Fruit fly (Drosophila melanogaster) whole organism, embryonic: ENCODE data around the gene TMEM216.

Experiments used
- Ada2b ChIP-seq: fragments of 200-800 bp; sonication (Bioruptor generic); IDR thresholded peaks from 2 replicates; pipeline ENCODE4 v1.3.6; 2022; ENCODE audit warnings: missing biosample characterization, missing genetic modification characterization
- C15 ChIP-seq: fragments of 200-800 bp; sonication (Bioruptor generic); IDR thresholded peaks from 3 replicates; pipeline ENCODE4 v1.3.6; 2022; ENCODE audit warnings: missing biosample characterization, missing genetic modification characterization
- CG10959 ChIP-seq: fragments of 200-800 bp; sonication (Bioruptor generic); IDR thresholded peaks from 2 replicates; pipeline ENCODE4 v1.3.6; 2022; ENCODE audit warnings: missing biosample characterization, missing genetic modification characterization
- CG11504 ChIP-seq: fragments of 200-800 bp; sonication (Bioruptor generic); optimal IDR thresholded peaks from 3 replicates; lab custom pipeline; 2019; ENCODE audit warnings: missing biosample characterization, mild to moderate bottlenecking, missing genetic modification characterization, moderate library complexity
- CG12219 ChIP-seq: fragments of 200-800 bp; sonication (Bioruptor generic); optimal IDR thresholded peaks from 3 replicates; lab custom pipeline; 2018; ENCODE audit warnings: missing biosample characterization, mild to moderate bottlenecking, missing genetic modification characterization
- CG12659 ChIP-seq: fragments of 200-800 bp; sonication (Bioruptor generic); optimal IDR thresholded peaks from 3 replicates; lab custom pipeline; 2017; ENCODE audit warnings: mild to moderate bottlenecking, missing biosample characterization, missing genetic modification reagents, missing genetic modification characterization
- CG14710 ChIP-seq: fragments of 200-800 bp; sonication (Bioruptor generic); optimal IDR thresholded peaks from 3 replicates; lab custom pipeline; 2019; ENCODE audit warnings: missing biosample characterization, mild to moderate bottlenecking, missing genetic modification characterization, moderate library complexity
- CG14965 ChIP-seq: fragments of 200-800 bp; sonication (Bioruptor generic); optimal IDR thresholded peaks from 2 replicates; lab custom pipeline; 2016; ENCODE audit warnings: missing biosample characterization, missing genetic modification characterization, borderline replicate concordance
- CG15601 ChIP-seq: fragments of 200-800 bp; sonication (Bioruptor generic); optimal IDR thresholded peaks from 3 replicates; lab custom pipeline; 2019; ENCODE audit warnings: missing biosample characterization, mild to moderate bottlenecking, missing genetic modification characterization, moderate library complexity
- CG17385 ChIP-seq: fragments of 200-800 bp; sonication (Bioruptor generic); optimal IDR thresholded peaks from 3 replicates; lab custom pipeline; 2018; ENCODE audit warnings: missing biosample characterization, mild to moderate bottlenecking, missing genetic modification characterization
- CG18764 ChIP-seq: fragments of 200-800 bp; sonication (Bioruptor generic); optimal IDR thresholded peaks from 3 replicates; lab custom pipeline; 2016; ENCODE audit warnings: missing biosample characterization, missing genetic modification characterization
- CG2678 ChIP-seq: fragments of 200-800 bp; sonication (Bioruptor generic); optimal IDR thresholded peaks from 3 replicates; lab custom pipeline; 2019; ENCODE audit warnings: missing biosample characterization, mild to moderate bottlenecking, missing genetic modification characterization, moderate library complexity
- CG2712 ChIP-seq: fragments of 200-800 bp; optimal IDR thresholded peaks from 3 replicates; lab custom pipeline; 2019; ENCODE audit warnings: missing biosample characterization, mild to moderate bottlenecking, missing genetic modification characterization, moderate library complexity
- CG32767 ChIP-seq: fragments of 200-800 bp; sonication (Bioruptor generic); IDR thresholded peaks from 2 replicates; pipeline ENCODE4 v1.3.6; 2022; ENCODE audit warnings: missing biosample characterization, missing genetic modification characterization
- CG6683 ChIP-seq: fragments of 200-800 bp; sonication (Bioruptor generic); optimal IDR thresholded peaks from 2 replicates; lab custom pipeline; 2017; ENCODE audit warnings: missing biosample characterization, mild to moderate bottlenecking, missing genetic modification characterization, missing genetic modification reagents
- CG6765 ChIP-seq: fragments of 200-800 bp; sonication (Bioruptor generic); optimal IDR thresholded peaks from 3 replicates; lab custom pipeline; 2017; ENCODE audit warnings: missing biosample characterization, mild to moderate bottlenecking, missing genetic modification characterization
- CG7357 ChIP-seq: fragments of 200-800 bp; sonication (Bioruptor generic); IDR thresholded peaks from 3 replicates; pipeline ENCODE4 v1.3.6; 2022; ENCODE audit warnings: missing biosample characterization, missing genetic modification characterization
- CG8281 ChIP-seq: fragments of 200-800 bp; sonication (Bioruptor generic); optimal IDR thresholded peaks from 2 replicates; lab custom pipeline; 2018; ENCODE audit warnings: missing biosample characterization, mild to moderate bottlenecking, missing genetic modification characterization, moderate library complexity
- CG8290 ChIP-seq, 3 experiments: fragments of 200-800 bp; sonication (Bioruptor generic); optimal IDR thresholded peaks; 2 replicates each; lab custom pipeline; 2016 to 2019; ENCODE audit warnings: missing biosample characterization in 3 of 3, missing genetic modification characterization in 3 of 3, mild to moderate bottlenecking in 2 of 3, moderate library complexity in 1 of 3
- Chrac-16 ChIP-seq: fragments of 200-800 bp; sonication (Bioruptor generic); optimal IDR thresholded peaks from 3 replicates; lab custom pipeline; 2016; ENCODE audit warnings: missing biosample characterization, missing genetic modification characterization
- Dek ChIP-seq: fragments of 200-800 bp; sonication (Bioruptor generic); optimal IDR thresholded peaks from 3 replicates; lab custom pipeline; 2019; ENCODE audit warnings: missing biosample characterization, mild to moderate bottlenecking, missing genetic modification characterization, moderate library complexity
- Doc3 ChIP-seq: fragments of 200-800 bp; sonication (Bioruptor generic); IDR thresholded peaks from 3 replicates; pipeline ENCODE4 v1.3.6; 2022; ENCODE audit warnings: missing biosample characterization, missing genetic modification characterization; ENCODE audit not compliant: partially characterized antibody
- Drgx ChIP-seq: fragments of 200-800 bp; sonication (Bioruptor generic); IDR thresholded peaks from 2 replicates; pipeline ENCODE4 v1.3.6; 2022; ENCODE audit warnings: missing biosample characterization, missing genetic modification characterization
- Med ChIP-seq: fragments of 200-800 bp; sonication (Bioruptor generic); peaks from one replicate; lab custom pipeline; 2016; ENCODE audit warnings: missing biosample characterization, missing genetic modification characterization, mild to moderate bottlenecking, inconsistent platforms, moderate library complexity
- Mrtf ChIP-seq: fragments of 200-800 bp; sonication (Bioruptor generic); IDR thresholded peaks from 3 replicates; pipeline ENCODE4 v1.3.6; 2022; ENCODE audit warnings: missing biosample characterization, missing genetic modification characterization
- Nf-YB ChIP-seq: fragments of 200-800 bp; sonication (Bioruptor generic); optimal IDR thresholded peaks from 3 replicates; lab custom pipeline; 2019; ENCODE audit warnings: missing biosample characterization, mild to moderate bottlenecking, missing genetic modification characterization, moderate library complexity
- Oaz ChIP-seq: fragments of 200-800 bp; sonication (Bioruptor generic); IDR thresholded peaks from 2 replicates; pipeline ENCODE4 v1.3.6; 2022; ENCODE audit warnings: missing biosample characterization, missing genetic modification characterization
- Ravus ChIP-seq: fragments of 200-800 bp; sonication (Bioruptor generic); IDR thresholded peaks from 2 replicates; pipeline ENCODE4 v1.3.6; 2022; ENCODE audit warnings: missing biosample characterization, missing genetic modification characterization
- Stat92E ChIP-seq, 3 experiments: fragments of >200 bp in 2 of 3; fragments of 200-800 bp in 1 of 3; sonication (Bioruptor generic) in 1 of 3; optimal IDR thresholded peaks; 2 replicates each; lab custom pipeline; 2017 to 2019; ENCODE audit warnings: missing biosample characterization in 3 of 3, missing genetic modification characterization in 3 of 3, mild to moderate bottlenecking in 1 of 3, moderate library complexity in 1 of 3
- YL-1 ChIP-seq: fragments of 200-800 bp; sonication (Bioruptor generic); optimal IDR thresholded peaks from 3 replicates; lab custom pipeline; 2017; ENCODE audit warnings: missing biosample characterization, mild to moderate bottlenecking, missing genetic modification characterization
- abd-A ChIP-seq: fragments of 200-800 bp; sonication (Bioruptor generic); optimal IDR thresholded peaks from 3 replicates; lab custom pipeline; 2019; ENCODE audit warnings: missing biosample characterization, mild to moderate bottlenecking, missing genetic modification characterization, moderate library complexity
- bowl ChIP-seq: fragments of 200-800 bp; sonication (Bioruptor generic); IDR thresholded peaks from 2 replicates; pipeline ENCODE4 v1.3.6; 2022; ENCODE audit warnings: missing biosample characterization, missing genetic modification characterization
- br ChIP-seq: fragments of >200 bp; optimal IDR thresholded peaks from 2 replicates; lab custom pipeline; 2017
- chif ChIP-seq, 2 experiments: fragments of 200-800 bp; sonication (Bioruptor generic); optimal IDR thresholded peaks; 3 replicates each; lab custom pipeline; 2016; ENCODE audit warnings: missing biosample characterization in 2 of 2, missing genetic modification characterization in 2 of 2
- chn ChIP-seq: fragments of 200-800 bp; sonication (Bioruptor generic); optimal IDR thresholded peaks from 2 replicates; lab custom pipeline; 2016; ENCODE audit warnings: missing biosample characterization, missing genetic modification characterization
- crc ChIP-seq: fragments of 200-800 bp; sonication (Bioruptor generic); optimal IDR thresholded peaks from 2 replicates; lab custom pipeline; 2016; ENCODE audit warnings: missing biosample characterization, missing genetic modification characterization
- fd64A ChIP-seq: fragments of 200-800 bp; sonication (Bioruptor generic); optimal IDR thresholded peaks from 3 replicates; lab custom pipeline; 2018; ENCODE audit warnings: missing biosample characterization, mild to moderate bottlenecking, missing genetic modification characterization
- gfzf ChIP-seq: fragments of 200-800 bp; sonication (Bioruptor generic); optimal IDR thresholded peaks from 2 replicates; lab custom pipeline; 2016; ENCODE audit warnings: missing biosample characterization, mild to moderate bottlenecking, missing genetic modification characterization, moderate library complexity
- ind ChIP-seq: fragments of 200-800 bp; sonication (Bioruptor generic); optimal IDR thresholded peaks from 3 replicates; lab custom pipeline; 2016; ENCODE audit warnings: missing biosample characterization, missing genetic modification characterization
- inv ChIP-seq: fragments of 200-800 bp; sonication (Bioruptor generic); IDR thresholded peaks from 2 replicates; pipeline ENCODE4 v1.3.6; 2022; ENCODE audit warnings: missing biosample characterization, missing genetic modification characterization; ENCODE audit not compliant: partially characterized antibody
- kni ChIP-seq: fragments of 200-800 bp; sonication (Bioruptor generic); optimal IDR thresholded peaks from 3 replicates; lab custom pipeline; 2017; ENCODE audit warnings: mild to moderate bottlenecking, missing biosample characterization, missing genetic modification reagents, missing genetic modification characterization
- lbe ChIP-seq: fragments of 200-800 bp; sonication (Bioruptor generic); optimal IDR thresholded peaks from 2 replicates; lab custom pipeline; 2016; ENCODE audit warnings: missing biosample characterization, mild to moderate bottlenecking, missing genetic modification characterization
- lmd ChIP-seq: fragments of 200-800 bp; sonication (Bioruptor generic); IDR thresholded peaks from 2 replicates; pipeline ENCODE4 v1.3.6; 2022; ENCODE audit warnings: missing biosample characterization, missing genetic modification characterization
- mam ChIP-seq: fragments of 200-800 bp; sonication (Bioruptor generic); optimal IDR thresholded peaks from 3 replicates; lab custom pipeline; 2016; ENCODE audit warnings: missing biosample characterization, missing genetic modification characterization
- odd ChIP-seq: fragments of 200-800 bp; sonication (Bioruptor generic); optimal IDR thresholded peaks from 2 replicates; lab custom pipeline; 2017; ENCODE audit warnings: missing biosample characterization, mild to moderate bottlenecking, missing genetic modification characterization
- pb ChIP-seq: fragments of 200-800 bp; sonication (Bioruptor generic); optimal IDR thresholded peaks from 3 replicates; lab custom pipeline; 2016; ENCODE audit warnings: missing biosample characterization, missing genetic modification characterization
- schlank ChIP-seq: fragments of 200-800 bp; sonication (Bioruptor generic); optimal IDR thresholded peaks from 2 replicates; lab custom pipeline; 2018; ENCODE audit warnings: missing biosample characterization, mild to moderate bottlenecking, missing genetic modification characterization
- tup ChIP-seq: fragments of 200-800 bp; sonication (Bioruptor generic); optimal IDR thresholded peaks from 2 replicates; lab custom pipeline; 2016; ENCODE audit warnings: missing biosample characterization, mild to moderate bottlenecking, missing genetic modification characterization, moderate library complexity

The TMEM216 gene

DNA sequence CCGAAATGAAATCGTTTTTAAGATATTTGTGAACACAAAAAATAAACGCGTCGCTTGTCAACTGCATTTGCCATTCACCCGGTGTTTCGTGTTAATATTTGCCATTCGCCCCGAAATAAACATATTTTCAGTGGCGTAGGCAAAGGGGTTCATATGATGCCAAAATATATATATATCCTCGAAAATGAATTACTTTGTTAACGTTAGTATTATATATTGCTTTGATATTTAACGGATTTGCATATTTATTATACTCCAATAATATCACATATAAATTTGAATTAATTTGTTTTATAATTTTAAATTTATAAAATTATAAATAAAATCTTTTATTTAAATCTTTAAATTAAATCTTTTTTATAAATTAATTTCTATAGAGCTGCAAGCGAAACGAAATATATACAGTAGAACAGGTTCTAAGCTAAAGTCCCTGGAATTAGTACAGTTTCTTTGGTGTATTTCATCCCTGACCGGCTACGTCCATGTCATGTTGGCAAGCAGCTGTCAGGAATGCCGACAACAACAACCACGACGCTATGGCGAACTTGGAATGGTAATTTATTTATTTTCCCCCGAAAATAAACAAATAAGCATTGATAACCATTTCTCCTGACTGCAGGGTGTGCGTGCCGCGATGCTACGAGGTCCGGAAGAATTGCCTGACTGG is 15.7 kb downstream of the TMEM216 start, which contains the start of the genes M1BP and CG8202 (continued):
- TF ChIP-seq odd (GFP tag; lab: Kevin White, UChicago), result peak; percentile 92
- peak; percentile 94 for TF ChIP-seq CG12659 (GFP tag; lab: Kevin White, UChicago)
- TF ChIP-seq Oaz, result no peak
- peak; percentile 86 for TF ChIP-seq CG6683
- TF ChIP-seq chif (GFP tag; optimal IDR thresholded peaks at IDR 0.05; lab: Kevin White, UChicago), result peak; percentile 8 to 67
- peak; percentile 79 for TF ChIP-seq CG18764 (GFP tag; lab: Kevin White, UChicago)
- peak; percentile 93 for TF ChIP-seq CG11504 (tag; lab: Kevin White, UChicago)
- TF ChIP-seq lbe (GFP tag; lab: Kevin White, UChicago), result peak; percentile 78
- TF ChIP-seq Ada2b (GFP tag; lab: Robert Waterston, UW), result peak; percentile 55; the same call in 1 of the 2 replicates
- TF ChIP-seq Med (GFP tag; lab: Kevin White, UChicago), result peak; percentile 89
- peak; percentile 85 for TF ChIP-seq Nf-YB
- no peak for TF ChIP-seq Dek (tag; lab: Kevin White, UChicago)
- no peak; the same call in 1 of the 2 replicates for TF ChIP-seq Ravus (GFP tag; lab: Robert Waterston, UW)
- TF ChIP-seq schlank (tag; lab: Kevin White, UChicago), result peak; percentile 53
- peak; percentile 74 for TF ChIP-seq Drgx
- no peak for TF ChIP-seq kni (GFP tag; lab: Kevin White, UChicago)
- peak; percentile 89 for TF ChIP-seq CG15601
- TF ChIP-seq Mrtf (GFP tag; lab: Robert Waterston, UW), result peak; percentile 74; the same call in 2 of the 3 replicates
- peak; percentile 95 for TF ChIP-seq CG2712
- TF ChIP-seq inv (GFP tag; lab: Robert Waterston, UW), result no peak
- no peak for TF ChIP-seq CG14965
- TF ChIP-seq tup, result peak; percentile 4
- peak; percentile 65; the same call in 2 of the 3 replicates for TF ChIP-seq CG7357
- TF ChIP-seq gfzf (GFP tag; lab: Kevin White, UChicago), result no peak
- peak; percentile 78 for TF ChIP-seq mam (GFP tag; lab: Kevin White, UChicago)
- TF ChIP-seq br (lab: Kevin White, UChicago), result no peak
- TF ChIP-seq CG17385 (GFP tag; lab: Kevin White, UChicago), result peak; percentile 89
- TF ChIP-seq abd-A (tag; lab: Kevin White, UChicago), result no peak
- TF ChIP-seq C15 (GFP tag; lab: Robert Waterston, UW), result no peak
- TF ChIP-seq ind (GFP tag; lab: Kevin White, UChicago), result peak; percentile 94
- TF ChIP-seq crc (GFP tag; lab: Kevin White, UChicago), result no peak
- peak; percentile 95 for TF ChIP-seq CG14710 (tag; lab: Kevin White, UChicago)
- TF ChIP-seq YL-1, result peak; percentile 85
- peak; percentile 18 for TF ChIP-seq fd64A (GFP tag; lab: Kevin White, UChicago)
- TF ChIP-seq CG8281 (tag; lab: Kevin White, UChicago), result peak; percentile 82
- TF ChIP-seq CG2678, result peak; percentile 97
- TF ChIP-seq CG6765 (GFP tag; lab: Kevin White, UChicago), result peak; percentile 87
- peak; percentile 58 for TF ChIP-seq chn
- TF ChIP-seq CG12219 (GFP tag; lab: Kevin White, UChicago), result peak; percentile 53
- TF ChIP-seq lmd (GFP tag; lab: Robert Waterston, UW), result peak; percentile 82
- TF ChIP-seq bowl (GFP tag; lab: Robert Waterston, UW), result no peak
- TF ChIP-seq pb (GFP tag; lab: Kevin White, UChicago), result no peak
- no peak for TF ChIP-seq Doc3 (GFP tag; lab: Robert Waterston, UW)
- TF ChIP-seq Chrac-16 (GFP tag; lab: Kevin White, UChicago), result peak; percentile 86
- TF ChIP-seq CG8290 (GFP tag; optimal IDR thresholded peaks at IDR 0.05; lab: Kevin White, UChicago), result peak; percentile 83
- no peak for TF ChIP-seq CG8290 (tag; optimal IDR thresholded peaks at IDR 0.05; lab: Kevin White, UChicago)
- TF ChIP-seq Stat92E (GFP tag; optimal IDR thresholded peaks at IDR 0.05; lab: Kevin White, UChicago), result no peak
- TF ChIP-seq CG10959 (GFP tag; lab: Robert Waterston, UW), result peak; percentile 62
- peak; percentile 64; the same call in 1 of the 2 replicates for TF ChIP-seq CG32767 (GFP tag; lab: Robert Waterston, UW)
